Fruit fly (Drosophila melanogaster): Measurements from ENCODE around the gene CG43391.
A peak's percentile ranks its signal among the peaks of the same experiment; 100 is the strongest.

The CG43391 gene

DNA sequence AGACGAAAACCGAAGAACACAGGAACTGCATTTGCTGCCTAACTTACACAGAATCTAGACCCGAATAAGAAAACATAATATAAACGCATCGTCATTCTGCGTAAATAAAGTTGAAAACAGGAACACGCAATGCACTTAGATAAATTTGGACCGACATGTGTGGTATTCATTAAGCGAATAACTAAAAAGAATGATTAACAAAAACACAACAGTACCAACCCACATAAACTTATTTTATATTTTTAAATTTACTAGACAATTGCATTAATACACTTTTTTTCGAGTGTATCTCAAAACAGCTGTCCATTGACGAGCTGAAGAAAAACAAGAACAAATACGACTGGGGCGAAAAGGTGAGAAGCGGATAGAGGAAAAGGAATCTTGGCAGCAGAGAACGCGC, 26.5 kb downstream of the CG43391 start (continued):
- TF ChIP-seq CG2678 (tag; optimal IDR thresholded peaks at IDR 0.05) (peak; percentile 82), usp (GFP tag; optimal IDR thresholded peaks at IDR 0.05) (no peak), PHDP (tag; optimal IDR thresholded peaks at IDR 0.05) (peak; percentile 78), CG4854 (GFP tag; optimal IDR thresholded peaks at IDR 0.05) (peak; percentile 74), stwl (tag; optimal IDR thresholded peaks at IDR 0.05) (peak; percentile 74), sisA (GFP tag; IDR thresholded peaks at IDR 0.05) (peak; percentile 79), sim (GFP tag; IDR thresholded peaks at IDR 0.05) (peak; percentile 91), Gug (GFP tag; IDR thresholded peaks at IDR 0.05) (peak; percentile 63; the same call in 3 of the 4 replicates), ara (GFP tag; IDR thresholded peaks at IDR 0.05) (peak; percentile 96), dmrt11E (tag; optimal IDR thresholded peaks at IDR 0.05) (peak; percentile 97), CG10959 (GFP tag; IDR thresholded peaks at IDR 0.05) (peak; percentile 95), CG17186 (GFP tag; optimal IDR thresholded peaks at IDR 0.05) (peak; percentile 52), onecut (GFP tag; IDR thresholded peaks at IDR 0.05) (peak; percentile 79), Hmr (GFP tag; optimal IDR thresholded peaks at IDR 0.05) (peak; percentile 41), C15 (GFP tag; IDR thresholded peaks at IDR 0.05) (0 out of 3 replicates have a peak, but pooled peaks have one; percentile 7), Kr (GFP tag; optimal IDR thresholded peaks at IDR 0.05) (peak; percentile 58), rib (GFP tag; IDR thresholded peaks at IDR 0.05) (no peak), Hr78 (GFP tag; optimal IDR thresholded peaks at IDR 0.05) (peak in 1 of 2 experiments; percentile 60), CG12071 (GFP tag; optimal IDR thresholded peaks at IDR 0.05) (peak; percentile 29), Atf6 (GFP tag; IDR thresholded peaks at IDR 0.05) (peak; percentile 45; the same call in 1 of the 2 replicates), CG1233 (GFP tag; optimal IDR thresholded peaks at IDR 0.05) (peak; percentile 81), ham (GFP tag; IDR thresholded peaks at IDR 0.05) (no peak), Mad (GFP tag; optimal IDR thresholded peaks at IDR 0.05) (peak; percentile 81), her (GFP tag; optimal IDR thresholded peaks at IDR 0.05) (peak; percentile 46), nau (GFP tag; optimal IDR thresholded peaks at IDR 0.05) (peak; percentile 60), CG9437 (GFP tag; optimal IDR thresholded peaks at IDR 0.05) (peak; percentile 59), Optix (GFP tag; IDR thresholded peaks at IDR 0.05) (peak; percentile 53; the same call in 2 of the 3 replicates), disco-r (GFP tag; optimal IDR thresholded peaks at IDR 0.05) (peak; percentile 68), Bteb2 (GFP tag; optimal IDR thresholded peaks at IDR 0.05) (peak; percentile 51), dmrt99B (tag; optimal IDR thresholded peaks at IDR 0.05) (peak; percentile 83), al (GFP tag; IDR thresholded peaks at IDR 0.05) (no peak), CG18599 (GFP tag; optimal IDR thresholded peaks at IDR 0.05) (peak; percentile 77), az2 (GFP tag; optimal IDR thresholded peaks at IDR 0.05) (peak; percentile 90), Oli (tag; optimal IDR thresholded peaks at IDR 0.05) (peak; percentile 84), ap (GFP tag; IDR thresholded peaks at IDR 0.05) (peak; percentile 68; the same call in 1 of the 2 replicates), Hsf (GFP tag; optimal IDR thresholded peaks at IDR 0.05) (peak; percentile 86), CG11504 (tag; optimal IDR thresholded peaks at IDR 0.05) (peak; percentile 83), sc (optimal IDR thresholded peaks at IDR 0.05) (no peak), sc (GFP tag; optimal IDR thresholded peaks at IDR 0.05) (peak; percentile 91), lbe (GFP tag; optimal IDR thresholded peaks at IDR 0.05) (peak; percentile 15), CG17612 (GFP tag; IDR thresholded peaks at IDR 0.05) (0 out of 2 replicates have a peak, but pooled peaks have one; percentile 7), gem (tag; optimal IDR thresholded peaks at IDR 0.05) (peak; percentile 93), CG17568 (GFP tag; optimal IDR thresholded peaks at IDR 0.05) (peak; percentile 81), otp (GFP tag; IDR thresholded peaks at IDR 0.05) (peak; percentile 88), CG2202 (tag; optimal IDR thresholded peaks at IDR 0.05) (peak; percentile 93), hb (GFP tag; IDR thresholded peaks at IDR 0.05; ENCODE audit: partially characterized antibody) (no peak), oc (tag; optimal IDR thresholded peaks at IDR 0.05) (peak; percentile 80), trem (tag; optimal IDR thresholded peaks at IDR 0.05) (peak; percentile 93), Med (GFP tag) (peak; percentile 91), Neu2 (GFP tag; optimal IDR thresholded peaks at IDR 0.05; ENCODE audit: borderline replicate concordance) (no peak), CG18262 (tag; optimal IDR thresholded peaks at IDR 0.05) (peak; percentile 96)
